Fruit fly (Drosophila melanogaster) whole organism, prepupa: ENCODE results near the gene CG31464.

ENCODE experiments used
- Blimp-1 ChIP-seq: fragments of 200-800 bp; sonication (Bioruptor generic); optimal IDR thresholded peaks from 3 replicates; lab custom pipeline; 2017; ENCODE audit warnings: missing biosample characterization, missing genetic modification characterization, mild to moderate bottlenecking, moderate library complexity, missing genetic modification reagents
- CG15336 ChIP-seq: fragments of 200-800 bp; sonication (Bioruptor generic); IDR thresholded peaks from 2 replicates; pipeline ENCODE4 v1.3.6; 2022; ENCODE audit warnings: missing biosample characterization, missing genetic modification characterization
- CG3032 ChIP-seq: fragments of 200-800 bp; optimal IDR thresholded peaks from 2 replicates; lab custom pipeline; 2019; ENCODE audit warnings: missing biosample characterization, mild to moderate bottlenecking, missing genetic modification characterization, moderate library complexity
- CG32006 ChIP-seq: fragments of 200-800 bp; sonication (Bioruptor generic); optimal IDR thresholded peaks from 3 replicates; lab custom pipeline; 2017; ENCODE audit warnings: missing biosample characterization, mild to moderate bottlenecking, missing genetic modification characterization
- CG3919 ChIP-seq: fragments of 200-800 bp; sonication (Bioruptor generic); optimal IDR thresholded peaks from 3 replicates; lab custom pipeline; 2016; ENCODE audit warnings: missing biosample characterization, missing genetic modification characterization
- CG6163 ChIP-seq: fragments of 200-800 bp; sonication (Bioruptor generic); IDR thresholded peaks from 3 replicates; pipeline ENCODE4 v1.3.6; 2022; ENCODE audit warnings: missing biosample characterization, missing genetic modification characterization
- CG6276 ChIP-seq: fragments of 200-800 bp; sonication (Bioruptor generic); optimal IDR thresholded peaks from 2 replicates; lab custom pipeline; 2017; ENCODE audit warnings: missing biosample characterization, mild to moderate bottlenecking, missing genetic modification characterization
- CG6808 ChIP-seq: fragments of 200-800 bp; sonication (Bioruptor generic); optimal IDR thresholded peaks from 3 replicates; lab custom pipeline; 2017; ENCODE audit warnings: missing biosample characterization, missing genetic modification characterization, mild to moderate bottlenecking, moderate library complexity, missing genetic modification reagents
- CG7368 ChIP-seq: fragments of 200-800 bp; sonication (Bioruptor generic); optimal IDR thresholded peaks from 3 replicates; lab custom pipeline; 2016; ENCODE audit warnings: missing biosample characterization, missing genetic modification characterization
- CG8119 ChIP-seq: fragments of 200-800 bp; sonication (Bioruptor generic); IDR thresholded peaks from 3 replicates; pipeline ENCODE4 v1.3.6; 2022; ENCODE audit warnings: missing biosample characterization, missing genetic modification characterization
- CG8319 ChIP-seq: fragments of 200-800 bp; sonication (Bioruptor generic); optimal IDR thresholded peaks from 3 replicates; lab custom pipeline; 2016; ENCODE audit warnings: missing biosample characterization, missing genetic modification characterization
- CG9139 ChIP-seq: fragments of 200-800 bp; sonication (Bioruptor generic); optimal IDR thresholded peaks from 3 replicates; lab custom pipeline; 2017; ENCODE audit warnings: missing biosample characterization, mild to moderate bottlenecking, missing genetic modification characterization
- Eip75B ChIP-seq: fragments of 200-800 bp; sonication (Bioruptor generic); optimal IDR thresholded peaks from 3 replicates; lab custom pipeline; 2016; ENCODE audit warnings: missing biosample characterization, missing genetic modification characterization
- Eip78C ChIP-seq: fragments of 200-800 bp; sonication (Bioruptor generic); peaks from one replicate; lab custom pipeline; 2016; ENCODE audit warnings: missing biosample characterization, missing genetic modification characterization
- Eip93F ChIP-seq: fragments of 200-800 bp; sonication (Bioruptor generic); optimal IDR thresholded peaks from 2 replicates; lab custom pipeline; 2016; ENCODE audit warnings: missing biosample characterization, mild to moderate bottlenecking, missing genetic modification characterization
- Gug ChIP-seq: fragments of 200-800 bp; sonication (Bioruptor generic); IDR thresholded peaks from 2 replicates; pipeline ENCODE4 v1.3.6; 2022; ENCODE audit warnings: missing biosample characterization, missing genetic modification characterization
- Hr4 ChIP-seq: fragments of 200-800 bp; sonication (Bioruptor generic); optimal IDR thresholded peaks from 3 replicates; lab custom pipeline; 2016; ENCODE audit warnings: missing biosample characterization, missing genetic modification characterization
- Lpt ChIP-seq: fragments of 200-800 bp; sonication (Bioruptor generic); optimal IDR thresholded peaks from 3 replicates; lab custom pipeline; 2016; ENCODE audit warnings: missing biosample characterization, missing genetic modification characterization
- Met ChIP-seq: fragments of 200-800 bp; sonication (Bioruptor generic); optimal IDR thresholded peaks from 3 replicates; lab custom pipeline; 2016; ENCODE audit warnings: missing biosample characterization, missing genetic modification characterization
- Smox ChIP-seq: fragments of 200-800 bp; sonication (Bioruptor generic); optimal IDR thresholded peaks from 3 replicates; lab custom pipeline; 2016; ENCODE audit warnings: missing biosample characterization, missing genetic modification characterization
- achi ChIP-seq: fragments of 200-800 bp; sonication (Bioruptor generic); optimal IDR thresholded peaks from 3 replicates; lab custom pipeline; 2016; ENCODE audit warnings: missing biosample characterization, missing genetic modification characterization
- acj6 ChIP-seq: fragments of 200-800 bp; sonication (Bioruptor generic); optimal IDR thresholded peaks from 3 replicates; lab custom pipeline; 2016; ENCODE audit warnings: missing biosample characterization, missing genetic modification characterization
- cyc ChIP-seq: fragments of 200-800 bp; sonication (Bioruptor generic); optimal IDR thresholded peaks from 3 replicates; lab custom pipeline; 2016; ENCODE audit warnings: missing biosample characterization, missing genetic modification characterization
- dac ChIP-seq: fragments of 200-800 bp; sonication (Bioruptor generic); optimal IDR thresholded peaks from 2 replicates; lab custom pipeline; 2017; ENCODE audit warnings: missing biosample characterization, mild to moderate bottlenecking, missing genetic modification characterization
- dsx ChIP-seq: fragments of 200-800 bp; optimal IDR thresholded peaks from 3 replicates; lab custom pipeline; 2019; ENCODE audit warnings: missing biosample characterization, mild to moderate bottlenecking, missing genetic modification characterization, moderate library complexity; ENCODE audit not compliant: poor library complexity, severe bottlenecking
- eg ChIP-seq: fragments of 200-800 bp; sonication (Bioruptor generic); IDR thresholded peaks from 3 replicates; pipeline ENCODE4 v1.3.6; 2022; ENCODE audit warnings: missing biosample characterization, missing genetic modification characterization
- fd85E ChIP-seq: fragments of 200-800 bp; sonication (Bioruptor generic); optimal IDR thresholded peaks from 3 replicates; lab custom pipeline; 2016; ENCODE audit warnings: missing biosample characterization, missing genetic modification characterization
- net ChIP-seq: fragments of 200-800 bp; sonication (Bioruptor generic); optimal IDR thresholded peaks from 3 replicates; lab custom pipeline; 2016; ENCODE audit warnings: missing biosample characterization, missing genetic modification characterization
- pdm3 ChIP-seq: fragments of 200-800 bp; sonication (Bioruptor generic); optimal IDR thresholded peaks from 3 replicates; lab custom pipeline; 2016; ENCODE audit warnings: missing biosample characterization, missing genetic modification characterization
- spab ChIP-seq: fragments of 200-800 bp; sonication (Bioruptor generic); optimal IDR thresholded peaks from 2 replicates; lab custom pipeline; 2017; ENCODE audit warnings: missing biosample characterization, mild to moderate bottlenecking, missing genetic modification characterization, missing genetic modification reagents
- svp ChIP-seq: fragments of 200-800 bp; sonication (Bioruptor generic); peaks from one replicate; lab custom pipeline; 2016; ENCODE audit warnings: missing biosample characterization, missing genetic modification characterization
- vri ChIP-seq: fragments of 200-800 bp; sonication (Bioruptor generic); optimal IDR thresholded peaks from 3 replicates; lab custom pipeline; 2016; ENCODE audit warnings: missing biosample characterization, mild to moderate bottlenecking, missing genetic modification characterization

The CG31464 gene

dm6 chr3R:8243720-8244119 is 47.3 kb upstream of the CG31464 start, which contains the start of the genes CG9636, CG18749 and CG33722 (continued):
- TF ChIP-seq CG7368 (GFP tag; lab: Kevin White, UChicago) (peak; percentile 42), CG3919 (GFP tag; lab: Kevin White, UChicago) (peak; percentile 72), spab (no peak), pdm3 (GFP tag; lab: Kevin White, UChicago) (peak; percentile 65), CG8119 (GFP tag; lab: Robert Waterston, UW) (no peak; the same call in 2 of the 3 replicates), vri (GFP tag; lab: Kevin White, UChicago) (no peak), achi (no peak), fd85E (GFP tag; lab: Kevin White, UChicago) (no peak), eg (GFP tag; lab: Robert Waterston, UW) (no peak), Met (GFP tag; lab: Kevin White, UChicago) (no peak), Blimp-1 (GFP tag; lab: Kevin White, UChicago) (peak; percentile 99), Gug (GFP tag; lab: Robert Waterston, UW) (no peak), cyc (GFP tag; lab: Kevin White, UChicago) (peak; percentile 54)

dm6 chr3R:8248138-8248537 is 42.9 kb upstream of the CG31464 start, which contains the start of gene CG15864:
Gene CG15864, plus strand, starts transcription at chr3R:8248438.
- TF ChIP-seq Eip75B: no peak
- TF ChIP-seq CG6276 (GFP tag; lab: Kevin White, UChicago): no peak
- TF ChIP-seq CG8119 (GFP tag; lab: Robert Waterston, UW): no peak
- no peak for TF ChIP-seq CG3032 (tag; lab: Kevin White, UChicago)
- TF ChIP-seq net: no peak
- TF ChIP-seq CG32006 (GFP tag; lab: Kevin White, UChicago): no peak
- TF ChIP-seq CG9139 (GFP tag; lab: Kevin White, UChicago): no peak
- TF ChIP-seq svp (GFP tag; lab: Kevin White, UChicago): no peak
- no peak for TF ChIP-seq pdm3 (GFP tag; lab: Kevin White, UChicago)

dm6 chr3R:8250166-8250733 is 40.8 kb upstream of the CG31464 start, which contains the start of gene mtg:
Gene mtg, plus strand, starts transcription at chr3R:8250497.
- TF ChIP-seq Hr4 (GFP tag; lab: Kevin White, UChicago): no peak
- TF ChIP-seq CG6808 (GFP tag; lab: Kevin White, UChicago): peak; percentile 99
- TF ChIP-seq Smox (GFP tag; lab: Kevin White, UChicago): no peak
- TF ChIP-seq CG3919 (GFP tag; lab: Kevin White, UChicago): peak; percentile 27
- no peak for TF ChIP-seq CG8319 (GFP tag; lab: Kevin White, UChicago)
- TF ChIP-seq Eip75B: no peak
- 0 out of 3 replicates have a peak, but pooled peaks have one; percentile 31 for TF ChIP-seq CG8119 (GFP tag; lab: Robert Waterston, UW)
- TF ChIP-seq CG9139 (GFP tag; lab: Kevin White, UChicago): no peak
- no peak for TF ChIP-seq CG6276 (GFP tag; lab: Kevin White, UChicago)
- peak; percentile 32; the same call in 1 of the 3 replicates for TF ChIP-seq CG6163 (GFP tag; lab: Robert Waterston, UW)
- TF ChIP-seq eg (GFP tag; lab: Robert Waterston, UW): peak; percentile 20; the same call in 1 of the 3 replicates
- TF ChIP-seq Eip78C: peak; percentile 18
- TF ChIP-seq Lpt: peak; percentile 39
- TF ChIP-seq CG15336 (GFP tag; lab: Robert Waterston, UW): peak; percentile 43; the same call in 1 of the 2 replicates
- TF ChIP-seq Eip93F (GFP tag; lab: Kevin White, UChicago): no peak

dm6 chr3R:8251532-8251931 is 39.5 kb upstream of the CG31464 start:
- no peak for TF ChIP-seq Hr4 (GFP tag; lab: Kevin White, UChicago)
- no peak for TF ChIP-seq acj6 (GFP tag; lab: Kevin White, UChicago)
- peak; percentile 91 for TF ChIP-seq Blimp-1 (GFP tag; lab: Kevin White, UChicago)
- TF ChIP-seq dac (GFP tag; lab: Kevin White, UChicago): no peak
- peak; percentile 37 for TF ChIP-seq Eip78C
- no peak for TF ChIP-seq CG6808 (GFP tag; lab: Kevin White, UChicago)
- no peak for TF ChIP-seq dsx
- 0 out of 3 replicates have a peak, but pooled peaks have one; percentile 22 for TF ChIP-seq CG6163 (GFP tag; lab: Robert Waterston, UW)
- TF ChIP-seq CG7368 (GFP tag; lab: Kevin White, UChicago): no peak
- TF ChIP-seq, all 60 proteins: peak for 3
